Worm (Caenorhabditis elegans): ENCODE results near the gene twk-49.

- TF ChIP-seq elt-3 (tag; optimal IDR thresholded peaks at IDR 0.05) (no peak), ztf-4 (tag; optimal IDR thresholded peaks at IDR 0.05) (no peak), elt-1 (tag; optimal IDR thresholded peaks at IDR 0.05) (no peak), ama-1 (optimal IDR thresholded peaks at IDR 0.05) (no peak), unc-39 (tag; optimal IDR thresholded peaks at IDR 0.05) (no peak)
Observed at ce11 chrII:6497137-6497536, 1.8 kb downstream of the twk-49 start.
